Worm (Caenorhabditis elegans): ENCODE results near the gene W01B6.5.

Gene W01B6.5

DNA sequence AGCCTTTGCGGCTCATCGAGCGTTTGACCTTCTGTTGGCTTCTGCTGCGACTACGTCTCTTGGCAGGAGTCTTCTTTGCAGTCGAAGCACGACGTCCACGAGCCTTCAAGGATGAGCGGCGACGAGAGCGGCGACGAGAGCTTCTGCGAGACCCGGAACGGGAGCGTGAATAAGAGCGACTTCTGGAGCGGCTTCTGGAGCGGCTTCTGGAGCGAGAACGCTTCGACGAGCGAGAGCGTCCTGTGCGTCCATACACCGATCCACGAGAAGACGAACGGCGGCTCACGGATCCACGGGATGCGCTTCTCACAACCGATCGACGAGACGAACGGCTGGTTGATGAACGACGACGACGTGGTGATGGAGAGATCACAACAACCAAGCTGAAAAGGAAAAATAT is 34.9 kb downstream of the W01B6.5 start:
- peak; percentile 94 for TF ChIP-seq set-16 (GFP tag; IDR thresholded peaks at IDR 0.05)
- peak; percentile 22 for TF ChIP-seq spr-3 (GFP tag; optimal IDR thresholded peaks at IDR 0.05)
- TF ChIP-seq fos-1 (tag; optimal IDR thresholded peaks at IDR 0.05), result no peak

DNA sequence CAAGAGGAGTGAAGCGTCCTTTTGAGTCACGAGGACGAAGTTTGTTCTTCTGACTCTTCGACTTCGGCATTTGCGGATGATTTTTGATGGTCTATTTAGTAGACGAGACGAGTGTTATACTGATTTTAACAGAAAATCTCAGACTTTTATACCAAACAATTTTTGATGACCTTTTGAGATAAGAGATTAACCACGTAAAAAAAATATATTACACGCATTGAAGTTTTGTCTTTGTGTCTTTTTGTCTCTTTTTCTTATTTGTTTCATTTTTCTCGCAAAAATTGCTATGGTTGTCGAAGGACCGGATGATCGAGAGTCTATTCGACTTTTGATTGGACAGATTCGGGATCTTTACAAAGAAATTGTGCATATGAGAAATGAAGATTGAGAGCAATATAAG is 35.4 kb downstream of the W01B6.5 start, which contains the start of gene spch-1:
Gene spch-1 (minus strand): TSS at position 101 of the 400 bp plus-strand sequence.
- TF ChIP-seq hlh-11 (tag; optimal IDR thresholded peaks at IDR 0.05) (no peak), unc-62 (GFP tag; optimal IDR thresholded peaks at IDR 0.05 in 1 of 2) (peak in 1 of 2 experiments; percentile 29), unc-62 (tag; optimal IDR thresholded peaks at IDR 0.05) (no peak), lin-1 (GFP tag; IDR thresholded peaks at IDR 0.05) (no peak), egl-43 (GFP tag; IDR thresholded peaks at IDR 0.05) (no peak), vab-7 (GFP tag; IDR thresholded peaks at IDR 0.05) (no peak)

DNA sequence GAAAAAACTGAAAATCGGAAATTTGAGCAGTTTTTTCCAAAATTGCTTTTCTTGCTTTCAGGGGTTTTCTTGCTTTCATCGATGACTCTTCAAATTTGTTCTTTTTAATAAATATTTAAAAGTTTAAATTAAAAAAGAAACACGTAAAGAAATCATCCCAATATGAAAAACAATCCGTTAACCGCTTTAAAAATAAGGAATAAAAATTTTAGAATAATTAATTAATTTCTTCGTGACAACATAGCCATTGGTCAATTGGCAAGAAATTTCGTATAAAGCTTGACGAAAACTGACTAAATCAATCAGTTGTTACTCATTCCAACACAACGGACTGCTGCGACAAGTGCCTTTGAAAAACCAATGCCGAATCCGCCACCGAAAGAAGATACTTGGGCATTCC is 36.6 kb downstream of the W01B6.5 start, which contains the start of gene nsph-3.2:
Gene nsph-3.2 (plus strand): TSS at position 301 of the 400 bp plus-strand sequence.
- TF ChIP-seq aly-2 (tag; optimal IDR thresholded peaks at IDR 0.05) (no peak), nhr-111 (GFP tag; optimal IDR thresholded peaks at IDR 0.05) (no peak)

ce11 chrIV:10115142-10115541 is 39.1 kb downstream of the W01B6.5 start, which contains the start of gene C04G2.10:
TSS of gene C04G2.10 (plus strand) at chrIV:10115442.
- no peak for TF ChIP-seq aly-2 (tag; optimal IDR thresholded peaks at IDR 0.05)
- no peak for TF ChIP-seq vab-7 (GFP tag; IDR thresholded peaks at IDR 0.05)
- TF ChIP-seq tag-97 (GFP tag; IDR thresholded peaks at IDR 0.05), result no peak
- no peak for TF ChIP-seq egl-43 (GFP tag; IDR thresholded peaks at IDR 0.05)
- TF ChIP-seq nhr-11 (tag; optimal IDR thresholded peaks at IDR 0.05), result no peak
- no peak for TF ChIP-seq fkh-10 (GFP tag; optimal IDR thresholded peaks at IDR 0.05)
- no peak for TF ChIP-seq daf-19 (GFP tag; conservative IDR thresholded peaks at IDR 0.05)
- TF ChIP-seq T20F7.1 (GFP tag; optimal IDR thresholded peaks at IDR 0.05), result no peak
- no peak for TF ChIP-seq ztf-7 (tag; optimal IDR thresholded peaks at IDR 0.05)
- no peak for TF ChIP-seq lir-3 (tag; optimal IDR thresholded peaks at IDR 0.05)

DNA sequence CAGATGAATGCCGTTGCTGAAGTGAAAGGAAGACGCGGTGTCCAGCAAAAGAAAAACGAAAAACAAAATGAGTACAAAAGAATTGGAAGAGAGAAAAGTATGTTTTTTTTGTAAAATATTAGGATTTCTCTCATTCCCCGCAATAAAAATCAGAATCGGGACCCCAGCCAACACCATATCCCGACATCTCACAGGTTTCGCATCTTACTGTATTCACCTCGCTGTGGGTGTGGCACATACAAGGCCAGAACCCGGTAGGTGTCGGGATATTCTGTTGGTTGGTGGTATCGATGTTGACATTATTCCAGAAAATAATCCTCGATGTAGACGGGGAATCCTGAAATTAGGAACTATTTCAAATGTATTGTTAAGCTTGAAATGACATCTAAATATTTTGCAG is 40.8 kb downstream of the W01B6.5 start:
- no peak for TF ChIP-seq daf-8 (GFP tag; IDR thresholded peaks at IDR 0.05)
- TF ChIP-seq pha-4 (GFP tag; IDR thresholded peaks at IDR 0.05), result no peak
- TF ChIP-seq pha-4 (tag; optimal IDR thresholded peaks at IDR 0.05), result no peak
- 0 out of 2 replicates have a peak, but pooled peaks have one; percentile 23 for TF ChIP-seq Y48G9A.11 (GFP tag; IDR thresholded peaks at IDR 0.05)
- TF ChIP-seq aha-1 (tag), result peak; percentile 29

DNA sequence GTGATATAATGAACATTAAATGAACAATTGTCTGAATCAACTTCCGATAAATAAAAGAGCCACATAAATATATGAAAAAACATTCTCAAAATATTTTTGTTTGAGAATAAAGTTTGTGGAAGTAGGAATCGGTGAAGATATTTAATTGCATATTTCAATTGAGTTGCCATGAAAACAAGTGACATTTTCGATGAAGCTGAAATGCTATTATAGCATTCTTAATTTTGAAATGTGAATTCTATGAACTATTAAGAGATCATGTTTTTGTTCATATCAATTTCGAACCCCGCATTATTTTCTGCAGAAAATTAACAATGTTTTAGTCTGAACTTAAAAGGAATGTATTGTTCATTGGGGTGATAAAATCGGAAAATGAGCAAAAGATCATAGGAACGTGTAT is 46.2 kb downstream of the W01B6.5 start, which contains the start of gene irld-21:
Gene irld-21 (minus strand): TSS at position 101 of the 400 bp plus-strand sequence.
- TF ChIP-seq snpc-1.2 (GFP tag; IDR thresholded peaks at IDR 0.05) (no peak), ceh-62 (tag; optimal IDR thresholded peaks at IDR 0.05) (no peak), lin-15B (tag; optimal IDR thresholded peaks at IDR 0.05) (no peak), mdl-1 (tag; optimal IDR thresholded peaks at IDR 0.05) (no peak), zip-11 (GFP tag; IDR thresholded peaks at IDR 0.05) (no peak), ceh-32 (tag; optimal IDR thresholded peaks at IDR 0.05; ENCODE audit: poor library complexity) (no peak), ZK546.5 (tag; optimal IDR thresholded peaks at IDR 0.05) (no peak), lin-1 (GFP tag; IDR thresholded peaks at IDR 0.05) (no peak), nhr-102 (tag; optimal IDR thresholded peaks at IDR 0.05) (no peak), hmg-1.1 (GFP tag; IDR thresholded peaks at IDR 0.05) (no peak), lin-13 (GFP tag; optimal IDR thresholded peaks at IDR 0.05) (no peak), daf-12 (tag; optimal IDR thresholded peaks at IDR 0.05) (no peak)
